Worm (Caenorhabditis elegans): Measurements from ENCODE around the gene orc-1.

- TF ChIP-seq bed-1 (GFP tag; IDR thresholded peaks at IDR 0.05): no peak
- no peak for TF ChIP-seq ama-1 (optimal IDR thresholded peaks at IDR 0.05)
- TF ChIP-seq ama-1 (GFP tag; optimal IDR thresholded peaks at IDR 0.05): no peak
- no peak for TF ChIP-seq ztf-6 (GFP tag; IDR thresholded peaks at IDR 0.05)
- TF ChIP-seq ztf-18 (tag; optimal IDR thresholded peaks at IDR 0.05): no peak
- no peak for TF ChIP-seq snpc-4 (GFP tag; optimal IDR thresholded peaks at IDR 0.05)
- TF ChIP-seq snpc-4 (tag; optimal IDR thresholded peaks at IDR 0.05): no peak
- no peak for TF ChIP-seq ceh-58 (GFP tag; IDR thresholded peaks at IDR 0.05)
- TF ChIP-seq unc-62 (GFP tag; optimal IDR thresholded peaks at IDR 0.05): no peak
- TF ChIP-seq madf-10 (tag; optimal IDR thresholded peaks at IDR 0.05): no peak
- TF ChIP-seq tbp1 (GFP tag; optimal IDR thresholded peaks at IDR 0.05): no peak
- TF ChIP-seq F22D6.2 (tag; optimal IDR thresholded peaks at IDR 0.05): no peak
- TF ChIP-seq cebp-2 (GFP tag; IDR thresholded peaks at IDR 0.05): no peak
- TF ChIP-seq lag-1 (GFP tag; IDR thresholded peaks at IDR 0.05): no peak
Measured at ce11 chrIII:10653479-10653878, 10.6 kb downstream of the orc-1 start.

Data from whole organism, young adult.